Fruit fly (Drosophila melanogaster): Measurements from ENCODE around the gene Mst87F.

The Mst87F gene

dm6 chr3R:13779241-13779683, 48.5 kb downstream of the Mst87F start, which contains the start of the genes CG42375 and CG9288 (continued):
- TF ChIP-seq CG17802 (tag; optimal IDR thresholded peaks at IDR 0.05): peak; percentile 35
- no peak for TF ChIP-seq Hsf (GFP tag; optimal IDR thresholded peaks at IDR 0.05)
- peak; percentile 36 for TF ChIP-seq Xbp1 (GFP tag; optimal IDR thresholded peaks at IDR 0.05)
- peak; percentile 61 for TF ChIP-seq CG1792 (GFP tag; optimal IDR thresholded peaks at IDR 0.05)
- TF ChIP-seq chm (GFP tag; IDR thresholded peaks at IDR 0.05): 0 out of 2 replicates have a peak, but pooled peaks have one; percentile 35
- TF ChIP-seq Sin3A (optimal IDR thresholded peaks at IDR 0.05): no peak
- TF ChIP-seq Antp (GFP tag; optimal IDR thresholded peaks at IDR 0.05): no peak
- TF ChIP-seq CG18476 (GFP tag; optimal IDR thresholded peaks at IDR 0.05): peak; percentile 68
- TF ChIP-seq CG6254 (GFP tag; optimal IDR thresholded peaks at IDR 0.05): peak; percentile 67
- TF ChIP-seq CG2120 (GFP tag; optimal IDR thresholded peaks at IDR 0.05): peak; percentile 55
- TF ChIP-seq CHES-1-like (GFP tag; optimal IDR thresholded peaks at IDR 0.05): no peak
- peak; percentile 52 for TF ChIP-seq bcd (GFP tag; optimal IDR thresholded peaks at IDR 0.05)
- TF ChIP-seq fd96Cb (tag; optimal IDR thresholded peaks at IDR 0.05): peak; percentile 83
- peak in 1 of 2 experiments; percentile 82 for TF ChIP-seq crp (GFP tag; optimal IDR thresholded peaks at IDR 0.05)
- TF ChIP-seq CG4404 (GFP tag; IDR thresholded peaks at IDR 0.05): no peak
- TF ChIP-seq ara (GFP tag; IDR thresholded peaks at IDR 0.05): no peak
- TF ChIP-seq CG16813 (GFP tag; IDR thresholded peaks at IDR 0.05; ENCODE audit: partially characterized antibody): no peak
- peak; percentile 70 for TF ChIP-seq CG6689 (GFP tag; IDR thresholded peaks at IDR 0.05)
- peak; percentile 35 for TF ChIP-seq nau (GFP tag; optimal IDR thresholded peaks at IDR 0.05)
- no peak for TF ChIP-seq Ravus (GFP tag; IDR thresholded peaks at IDR 0.05)
- TF ChIP-seq CG16779 (GFP tag; IDR thresholded peaks at IDR 0.05): no peak
- TF ChIP-seq gem (tag; optimal IDR thresholded peaks at IDR 0.05): peak; percentile 86
- TF ChIP-seq jigr1 (GFP tag; IDR thresholded peaks at IDR 0.05): 0 out of 3 replicates have a peak, but pooled peaks have one; percentile 33
- TF ChIP-seq CG10979 (tag; optimal IDR thresholded peaks at IDR 0.05): peak; percentile 85
- peak; percentile 41 for TF ChIP-seq Deaf1 (tag; optimal IDR thresholded peaks at IDR 0.05)
- TF ChIP-seq CG17186 (GFP tag; optimal IDR thresholded peaks at IDR 0.05): peak; percentile 38
- TF ChIP-seq CG7963 (GFP tag; IDR thresholded peaks at IDR 0.05; ENCODE audit: partially characterized antibody): no peak
- TF ChIP-seq phol (tag; optimal IDR thresholded peaks at IDR 0.05): peak; percentile 73
- no peak for TF ChIP-seq NFAT (GFP tag; IDR thresholded peaks at IDR 0.05)
- TF ChIP-seq fd3F (GFP tag; optimal IDR thresholded peaks at IDR 0.05): no peak
- no peak for TF ChIP-seq CG11247 (GFP tag; IDR thresholded peaks at IDR 0.05)
- peak; percentile 58 for TF ChIP-seq sob (GFP tag; IDR thresholded peaks at IDR 0.05)
- TF ChIP-seq CG1603 (tag; optimal IDR thresholded peaks at IDR 0.05): peak; percentile 58
- no peak for TF ChIP-seq D (optimal IDR thresholded peaks at IDR 0.05)
- TF ChIP-seq D (GFP tag; optimal IDR thresholded peaks at IDR 0.05): peak; percentile 43
- TF ChIP-seq CG4820 (GFP tag; optimal IDR thresholded peaks at IDR 0.05): peak; percentile 81
- no peak for TF ChIP-seq bbx (GFP tag; IDR thresholded peaks at IDR 0.05; ENCODE audit: partially characterized antibody)
- TF ChIP-seq CG11398 (GFP tag; optimal IDR thresholded peaks at IDR 0.05): no peak
- no peak for TF ChIP-seq CG32767 (GFP tag; IDR thresholded peaks at IDR 0.05)
- TF ChIP-seq CG14050 (GFP tag; IDR thresholded peaks at IDR 0.05): no peak
- TF ChIP-seq sisA (GFP tag; IDR thresholded peaks at IDR 0.05): no peak
- peak; percentile 17 for TF ChIP-seq kah (GFP tag; optimal IDR thresholded peaks at IDR 0.05)
- TF ChIP-seq nerfin-1 (tag; optimal IDR thresholded peaks at IDR 0.05): peak; percentile 73
- TF ChIP-seq z (GFP tag; IDR thresholded peaks at IDR 0.05): 0 out of 3 replicates have a peak, but pooled peaks have one; percentile 32
- peak; percentile 29 for TF ChIP-seq Vsx1 (GFP tag; optimal IDR thresholded peaks at IDR 0.05)
- TF ChIP-seq CG15696 (tag; optimal IDR thresholded peaks at IDR 0.05): peak; percentile 75
- TF ChIP-seq CG9797 (GFP tag; optimal IDR thresholded peaks at IDR 0.05): no peak
- TF ChIP-seq Nf-YC (tag; optimal IDR thresholded peaks at IDR 0.05): peak; percentile 30
- peak; percentile 78 for TF ChIP-seq CG31441 (GFP tag; IDR thresholded peaks at IDR 0.05)
- TF ChIP-seq kay (GFP tag; optimal IDR thresholded peaks at IDR 0.05): peak; percentile 67
- TF ChIP-seq Dbx (GFP tag; IDR thresholded peaks at IDR 0.05): peak; percentile 61; the same call in 1 of the 3 replicates
